Worm (Caenorhabditis elegans): ENCODE results near the gene F57C12.2.
A peak's percentile ranks its signal among the peaks of the same experiment; 100 is the strongest.

Gene F57C12.2

ce11 chrX:551175-551729 lies at the start of gene F57C12.2:
F57C12.2 (minus strand) TSS chrX:551392.
- TF ChIP-seq fos-1 (tag; optimal IDR thresholded peaks at IDR 0.05), result peak; percentile 85
- no peak for TF ChIP-seq peb-1 (tag; optimal IDR thresholded peaks at IDR 0.05)
- TF ChIP-seq sem-4 (tag; optimal IDR thresholded peaks at IDR 0.05), result no peak
- TF ChIP-seq unc-55 (GFP tag; optimal IDR thresholded peaks at IDR 0.05), result no peak
- TF ChIP-seq snpc-4 (tag; optimal IDR thresholded peaks at IDR 0.05), result peak; percentile 1
- TF ChIP-seq nhr-77 (tag; optimal IDR thresholded peaks at IDR 0.05), result no peak
- no peak for TF ChIP-seq unc-62 (GFP tag; optimal IDR thresholded peaks at IDR 0.05)
- TF ChIP-seq alr-1 (tag; optimal IDR thresholded peaks at IDR 0.05), result no peak
- no peak for TF ChIP-seq zag-1 (tag; optimal IDR thresholded peaks at IDR 0.05)
- no peak for TF ChIP-seq sma-3 (GFP tag; optimal IDR thresholded peaks at IDR 0.05)
- TF ChIP-seq ceh-16 (tag; optimal IDR thresholded peaks at IDR 0.05), result no peak
- no peak for TF ChIP-seq C34F6.9 (tag; optimal IDR thresholded peaks at IDR 0.05)
- no peak for TF ChIP-seq skn-1 (tag; optimal IDR thresholded peaks at IDR 0.05)

DNA sequence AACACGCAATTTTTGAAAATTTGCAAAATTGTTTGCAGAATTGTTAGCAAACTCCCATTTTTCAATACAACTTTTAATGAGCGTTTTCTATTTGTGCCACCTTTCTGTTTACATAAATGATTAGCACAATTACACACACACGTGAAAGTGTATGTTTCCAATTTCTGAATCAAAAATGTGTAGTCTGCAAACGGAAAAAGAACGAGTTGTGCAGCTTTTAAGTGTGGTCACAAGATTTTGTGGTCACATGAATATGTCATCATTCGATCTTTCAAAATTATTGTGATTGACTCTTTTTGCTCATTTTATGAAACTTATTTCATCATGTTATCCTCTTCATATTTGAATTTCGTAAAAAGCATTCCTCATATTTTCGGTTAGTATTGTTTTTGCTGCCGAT lies 49.5 kb upstream of the F57C12.2 start:
- TF ChIP-seq lin-39 (tag; optimal IDR thresholded peaks at IDR 0.05), result no peak
- TF ChIP-seq nhr-129 (tag; optimal IDR thresholded peaks at IDR 0.05), result peak; percentile 55
- no peak for TF ChIP-seq lin-11 (tag; optimal IDR thresholded peaks at IDR 0.05)
- peak; percentile 20 for TF ChIP-seq gmeb-1 (tag; optimal IDR thresholded peaks at IDR 0.05)
- TF ChIP-seq crh-2 (tag; optimal IDR thresholded peaks at IDR 0.05), result peak; percentile 74
- TF ChIP-seq skn-1 (tag; optimal IDR thresholded peaks at IDR 0.05), result peak; percentile 8
- TF ChIP-seq lsy-2 (tag; optimal IDR thresholded peaks at IDR 0.05), result peak in 1 of 2 experiments; percentile 24
- no peak for TF ChIP-seq sma-3 (GFP tag; optimal IDR thresholded peaks at IDR 0.05)
- TF ChIP-seq ztf-11 (tag; optimal IDR thresholded peaks at IDR 0.05), result no peak
- peak; percentile 72 for TF ChIP-seq sma-9 (GFP tag; optimal IDR thresholded peaks at IDR 0.05)
- TF ChIP-seq sma-9 (tag; optimal IDR thresholded peaks at IDR 0.05), result no peak
- TF ChIP-seq C34F6.9 (tag; optimal IDR thresholded peaks at IDR 0.05), result peak; percentile 38

ce11 chrX:599476-599875 lies 48.3 kb upstream of the F57C12.2 start, which contains the start of gene F13C5.3:
F13C5.3 (minus strand) TSS chrX:599576.
- no peak for TF ChIP-seq lin-39 (tag; optimal IDR thresholded peaks at IDR 0.05)
- no peak for TF ChIP-seq nhr-77 (tag; optimal IDR thresholded peaks at IDR 0.05)
- TF ChIP-seq nhr-129 (tag; optimal IDR thresholded peaks at IDR 0.05), result no peak
- TF ChIP-seq Y55F3AM.14 (GFP tag; optimal IDR thresholded peaks at IDR 0.05), result no peak
- TF ChIP-seq C34F6.9 (tag; optimal IDR thresholded peaks at IDR 0.05), result no peak
- TF ChIP-seq nhr-21 (tag; optimal IDR thresholded peaks at IDR 0.05), result no peak
- TF ChIP-seq ama-1 (optimal IDR thresholded peaks at IDR 0.05), result no peak
- no peak for TF ChIP-seq alr-1 (tag; optimal IDR thresholded peaks at IDR 0.05)
- TF ChIP-seq nhr-10 (tag; optimal IDR thresholded peaks at IDR 0.05), result no peak
- TF ChIP-seq fos-1 (tag; optimal IDR thresholded peaks at IDR 0.05), result no peak
- no peak for TF ChIP-seq unc-55 (GFP tag; optimal IDR thresholded peaks at IDR 0.05)
- no peak for TF ChIP-seq crh-2 (tag; optimal IDR thresholded peaks at IDR 0.05)
- no peak for TF ChIP-seq ceh-16 (tag; optimal IDR thresholded peaks at IDR 0.05)
- no peak for TF ChIP-seq sma-9 (GFP tag; optimal IDR thresholded peaks at IDR 0.05)
- TF ChIP-seq sma-9 (tag; optimal IDR thresholded peaks at IDR 0.05), result no peak
- no peak for TF ChIP-seq gmeb-1 (tag; optimal IDR thresholded peaks at IDR 0.05)
- no peak for TF ChIP-seq nhr-12 (tag; optimal IDR thresholded peaks at IDR 0.05)
- no peak for TF ChIP-seq snpc-4 (tag; optimal IDR thresholded peaks at IDR 0.05)
- TF ChIP-seq dmd-4 (tag; optimal IDR thresholded peaks at IDR 0.05), result no peak
- TF ChIP-seq nhr-25 (tag; optimal IDR thresholded peaks at IDR 0.05), result no peak

- no peak for TF ChIP-seq nhr-237 (tag; optimal IDR thresholded peaks at IDR 0.05)
- TF ChIP-seq mdl-1 (tag; optimal IDR thresholded peaks at IDR 0.05), result no peak
- no peak for TF ChIP-seq egl-27 (tag; optimal IDR thresholded peaks at IDR 0.05)
- TF ChIP-seq unc-62 (GFP tag; optimal IDR thresholded peaks at IDR 0.05), result no peak
- no peak for TF ChIP-seq mbf-1 (tag; optimal IDR thresholded peaks at IDR 0.05)
- TF ChIP-seq blmp-1 (tag; optimal IDR thresholded peaks at IDR 0.05; ENCODE audit: insufficient read depth), result no peak
- no peak for TF ChIP-seq alr-1 (tag; optimal IDR thresholded peaks at IDR 0.05)
- TF ChIP-seq nhr-77 (tag; optimal IDR thresholded peaks at IDR 0.05), result no peak
- no peak for TF ChIP-seq R02D3.7 (tag; optimal IDR thresholded peaks at IDR 0.05)
- TF ChIP-seq dmd-4 (tag; optimal IDR thresholded peaks at IDR 0.05), result no peak
- no peak for TF ChIP-seq nhr-129 (tag; optimal IDR thresholded peaks at IDR 0.05)
- no peak for TF ChIP-seq Y55F3AM.14 (GFP tag; optimal IDR thresholded peaks at IDR 0.05)
- TF ChIP-seq mab-5 (tag; optimal IDR thresholded peaks at IDR 0.05), result no peak
- TF ChIP-seq lin-39 (tag; optimal IDR thresholded peaks at IDR 0.05), result no peak
- TF ChIP-seq elt-1 (tag; optimal IDR thresholded peaks at IDR 0.05), result no peak
- no peak for TF ChIP-seq unc-39 (tag; optimal IDR thresholded peaks at IDR 0.05)
- TF ChIP-seq F13H6.1 (tag; optimal IDR thresholded peaks at IDR 0.05), result no peak
- TF ChIP-seq aly-2 (tag; optimal IDR thresholded peaks at IDR 0.05), result no peak
- TF ChIP-seq gmeb-1 (tag; optimal IDR thresholded peaks at IDR 0.05), result no peak
- no peak for TF ChIP-seq snpc-4 (tag; optimal IDR thresholded peaks at IDR 0.05)
These were observed 42.8 kb upstream of the F57C12.2 start, which contains the start of gene F13C5.2 for ce11 chrX:593910-594447. F13C5.2 (plus strand) TSS chrX:593960.

Measured in whole organism, L2 larva.